Worm (Caenorhabditis elegans) whole organism, young adult: ENCODE data around the gene nspg-6.

Source experiments
- B0336.3 ChIP-seq: fragments of 200-800 bp; sonication (Bioruptor generic); IDR thresholded peaks from 2 replicates; pipeline ENCODE4 v1.3.6; 2022; ENCODE audit warnings: missing genetic modification characterization, missing compliant biosample characterization
- C06A6.2 ChIP-seq: fragments of 200-800 bp; sonication (Bioruptor generic); conservative IDR thresholded peaks from 2 replicates; pipeline ENCODE4 v1.3.6; 2022; ENCODE audit warnings: missing genetic modification characterization, missing compliant biosample characterization
- Y95B8A.8 ChIP-seq: fragments of 200-800 bp; sonication (Bioruptor generic); IDR thresholded peaks from 2 replicates; pipeline ENCODE4 v1.3.6; 2022; ENCODE audit warnings: missing genetic modification reagents, missing genetic modification characterization, missing compliant biosample characterization
- ama-1 ChIP-seq, 3 experiments: fragments of 150-350 bp in 1 of 3; sonication (generic microtip) in 2 of 3; optimal IDR thresholded peaks; 2 replicates each; lab custom pipeline; 2014 to 2018; ENCODE audit warnings: missing biosample characterization in 2 of 3, missing genetic modification characterization in 2 of 3, missing genetic modification reagents in 2 of 3
- him-1 ChIP-seq: sonication (generic microtip); optimal IDR thresholded peaks from 2 replicates; lab custom pipeline; 2016; ENCODE audit warnings: missing genotype, missing genetic modification reagents, missing genetic modification characterization, missing compliant biosample characterization
- lin-35 ChIP-seq, 3 experiments: fragments of 150-350 bp in 2 of 3; sonication (generic microtip) in 1 of 3; optimal IDR thresholded peaks; 2 replicates each; lab custom pipeline; 2014 to 2018; ENCODE audit warnings: missing biosample characterization in 3 of 3, missing genetic modification characterization in 3 of 3, missing genetic modification reagents in 3 of 3
- lsy-27 ChIP-seq: sonication (generic microtip); optimal IDR thresholded peaks from 2 replicates; lab custom pipeline; 2017; ENCODE audit warnings: missing genetic modification characterization, mild to moderate bottlenecking, missing compliant biosample characterization, antibody characterized with exemption, missing genotype, borderline replicate concordance; ENCODE audit not compliant: insufficient read depth
- mcd-1 ChIP-seq: fragments of 200-800 bp; sonication (Bioruptor generic); IDR thresholded peaks from 2 replicates; pipeline ENCODE4 v1.3.6; 2022; ENCODE audit warnings: missing genetic modification reagents, missing genetic modification characterization, missing compliant biosample characterization
- snpc-4 ChIP-seq, 5 experiments: fragments of 150-350 bp in 1 of 5; sonication (generic microtip) in 4 of 5; optimal IDR thresholded peaks; 2 replicates each; lab custom pipeline; 2014 to 2018; ENCODE audit warnings: missing genetic modification characterization in 5 of 5, missing biosample characterization in 3 of 5, antibody characterized with exemption in 2 of 5, mild to moderate bottlenecking in 2 of 5, missing compliant biosample characterization in 2 of 5, missing genotype in 2 of 5, moderate library complexity in 2 of 5, missing genetic modification reagents in 1 of 5
- unc-62 ChIP-seq: fragments of 150-350 bp; optimal IDR thresholded peaks from 2 replicates; lab custom pipeline; 2014; ENCODE audit warnings: missing biosample characterization, missing genetic modification reagents, missing genetic modification characterization
- ztf-22 ChIP-seq: fragments of 200-800 bp; sonication (Bioruptor generic); optimal IDR thresholded peaks from 2 replicates; lab custom pipeline; 2018; ENCODE audit warnings: mild to moderate bottlenecking, missing genetic modification characterization, moderate library complexity, missing compliant biosample characterization
- ztf-3 ChIP-seq: fragments of 200-800 bp; sonication (Bioruptor generic); optimal IDR thresholded peaks from 2 replicates; lab custom pipeline; 2018; ENCODE audit warnings: mild to moderate bottlenecking, missing genetic modification characterization, missing compliant biosample characterization

ce11 chrIII:7290462-7290861 lies 24.3 kb downstream of the nspg-6 start, which contains the start of gene algn-11:
- TF ChIP-seq unc-62 (no peak), B0336.3 (GFP tag; lab: Robert Waterston, UW) (no peak), lsy-27 (tag; lab: Kevin White, UChicago) (no peak), ztf-3 (no peak), Y95B8A.8 (no peak), ztf-22 (GFP tag; lab: Kevin White, UChicago) (no peak), him-1 (tag; lab: Kevin White, UChicago) (no peak), snpc-4 (GFP tag; optimal IDR thresholded peaks at IDR 0.05; lab: Kevin White, UChicago) (no peak), snpc-4 (tag; optimal IDR thresholded peaks at IDR 0.05; lab: Kevin White, UChicago) (no peak), C06A6.2 (no peak), mcd-1 (GFP tag; lab: Robert Waterston, UW) (no peak), ama-1 (optimal IDR thresholded peaks at IDR 0.05; lab: Kevin White, UChicago) (no peak), ama-1 (GFP tag; optimal IDR thresholded peaks at IDR 0.05; lab: Kevin White, UChicago) (no peak), lin-35 (GFP tag; optimal IDR thresholded peaks at IDR 0.05; lab: Kevin White, UChicago) (no peak)
